Worm (Caenorhabditis elegans) whole organism, late embryonic: ENCODE results near the gene pho-1.

ENCODE experiments used
- ama-1 ChIP-seq: fragments of 150-350 bp; optimal IDR thresholded peaks from 2 replicates; lab custom pipeline; 2014
- dmd-4 ChIP-seq: sonication (generic microtip); optimal IDR thresholded peaks from 2 replicates; lab custom pipeline; 2016; ENCODE audit warnings: borderline replicate concordance, missing genetic modification characterization, missing compliant biosample characterization
- fkh-10 ChIP-seq: fragments of 150-350 bp; optimal IDR thresholded peaks from 2 replicates; lab custom pipeline; 2014; ENCODE audit warnings: missing biosample characterization, missing genetic modification reagents, missing genetic modification characterization
- lin-11 ChIP-seq: fragments of 200-800 bp; sonication (Bioruptor generic); optimal IDR thresholded peaks from 2 replicates; lab custom pipeline; 2018; ENCODE audit warnings: mild to moderate bottlenecking, missing genetic modification characterization, missing compliant biosample characterization
- nhr-11 ChIP-seq: fragments of 150-350 bp; optimal IDR thresholded peaks from 2 replicates; lab custom pipeline; 2014; ENCODE audit warnings: missing biosample characterization, missing genetic modification characterization
- pax-1 ChIP-seq: fragments of 150-350 bp; optimal IDR thresholded peaks from 2 replicates; lab custom pipeline; 2014; ENCODE audit warnings: missing biosample characterization, missing genetic modification characterization

- no peak for TF ChIP-seq pax-1 (tag; lab: Kevin White, UChicago)
- no peak for TF ChIP-seq nhr-11
- TF ChIP-seq fkh-10 = no peak
- no peak for TF ChIP-seq dmd-4 (tag; lab: Kevin White, UChicago)
- no peak for TF ChIP-seq lin-11 (tag; lab: Kevin White, UChicago)
- TF ChIP-seq ama-1 = no peak
Measured at ce11 chrII:5264650-5265049, 29.0 kb upstream of the pho-1 start.
